Worm (Caenorhabditis elegans) whole organism, L4 larva: ENCODE results near the gene bgnt-1.1.

Source experiments
- F10B5.3 ChIP-seq: sonication (generic microtip); optimal IDR thresholded peaks from 2 replicates; lab custom pipeline; 2016; ENCODE audit warnings: mild to moderate bottlenecking, missing genetic modification characterization, missing compliant biosample characterization
- F26F4.8 ChIP-seq: fragments of 200-800 bp; sonication (Bioruptor generic); conservative IDR thresholded peaks from 2 replicates; pipeline ENCODE4 v1.3.6; 2022; ENCODE audit warnings: missing genetic modification characterization, missing compliant biosample characterization
- Y5F2A.4 ChIP-seq: fragments of 200-800 bp; sonication (Bioruptor generic); optimal IDR thresholded peaks from 2 replicates; lab custom pipeline; 2018; ENCODE audit warnings: mild to moderate bottlenecking, missing genetic modification characterization, missing compliant biosample characterization
- Y75B8A.6 ChIP-seq: fragments of 200-800 bp; sonication (Bioruptor generic); IDR thresholded peaks from 2 replicates; pipeline ENCODE4 v1.3.6; 2022; ENCODE audit warnings: missing genetic modification reagents, missing genetic modification characterization, missing compliant biosample characterization
- ZK337.2 ChIP-seq: fragments of 200-800 bp; sonication (Bioruptor generic); IDR thresholded peaks from 2 replicates; pipeline ENCODE4 v1.3.6; 2022; ENCODE audit warnings: missing genetic modification reagents, missing genetic modification characterization, missing compliant biosample characterization
- ZK546.5 ChIP-seq, 2 experiments: sonication (generic microtip); optimal IDR thresholded peaks; 2 replicates each; lab custom pipeline; 2017; ENCODE audit warnings: missing biosample characterization in 2 of 2, missing genetic modification characterization in 2 of 2
- aha-1 ChIP-seq: fragments of 150-350 bp; peaks from one replicate; lab custom pipeline; 2014; ENCODE audit warnings: missing biosample characterization, missing genetic modification characterization
- ceh-28 ChIP-seq: fragments of 150-350 bp; optimal IDR thresholded peaks from 2 replicates; lab custom pipeline; 2014; ENCODE audit warnings: missing biosample characterization, missing genetic modification reagents, missing genetic modification characterization
- ceh-62 ChIP-seq: sonication (generic microtip); optimal IDR thresholded peaks from 2 replicates; lab custom pipeline; 2017; ENCODE audit warnings: missing biosample characterization, missing genetic modification characterization
- ceh-82 ChIP-seq: sonication (generic microtip); optimal IDR thresholded peaks from 2 replicates; lab custom pipeline; 2017; ENCODE audit warnings: missing biosample characterization, missing genetic modification characterization
- cey-2 ChIP-seq: sonication (generic microtip); optimal IDR thresholded peaks from 3 replicates; lab custom pipeline; 2017; ENCODE audit warnings: missing genetic modification characterization, mild to moderate bottlenecking, missing compliant biosample characterization, antibody characterized with exemption, borderline replicate concordance; ENCODE audit not compliant: insufficient read depth
- daf-12 ChIP-seq: fragments of 150-350 bp; optimal IDR thresholded peaks from 2 replicates; lab custom pipeline; 2014; ENCODE audit warnings: missing biosample characterization, missing genetic modification reagents, missing genetic modification characterization
- daf-19 ChIP-seq: fragments of 200-800 bp; sonication (Bioruptor generic); conservative IDR thresholded peaks from 2 replicates; pipeline ENCODE4 v1.3.6; 2022; ENCODE audit warnings: missing genetic modification characterization, missing compliant biosample characterization
- daf-8 ChIP-seq: fragments of 200-800 bp; sonication (Bioruptor generic); IDR thresholded peaks from 2 replicates; pipeline ENCODE4 v1.3.6; 2022; ENCODE audit warnings: missing genetic modification characterization, missing compliant biosample characterization
- dmd-6 ChIP-seq: fragments of 200-800 bp; sonication (Bioruptor generic); IDR thresholded peaks from 2 replicates; pipeline ENCODE4 v1.3.6; 2022; ENCODE audit warnings: missing genetic modification reagents, missing genetic modification characterization, missing compliant biosample characterization
- dmd-9 ChIP-seq: fragments of 200-800 bp; sonication (Bioruptor generic); IDR thresholded peaks from 2 replicates; pipeline ENCODE4 v1.3.6; 2022; ENCODE audit warnings: missing genetic modification reagents, missing genetic modification characterization, missing compliant biosample characterization
- dpl-1 ChIP-seq: fragments of 150-350 bp; optimal IDR thresholded peaks from 2 replicates; lab custom pipeline; 2014; ENCODE audit warnings: missing biosample characterization, missing genetic modification reagents, missing genetic modification characterization
- duxl-1 ChIP-seq: sonication (generic microtip); optimal IDR thresholded peaks from 2 replicates; lab custom pipeline; 2016; ENCODE audit warnings: mild to moderate bottlenecking, missing genetic modification characterization, moderate library complexity, missing compliant biosample characterization; ENCODE audit not compliant: poor library complexity
- egl-43 ChIP-seq: fragments of 200-800 bp; sonication (Bioruptor generic); IDR thresholded peaks from 2 replicates; pipeline ENCODE4 v1.3.6; 2022; ENCODE audit warnings: missing genetic modification reagents, missing genetic modification characterization, missing compliant biosample characterization
- fkh-10 ChIP-seq: fragments of 150-350 bp; optimal IDR thresholded peaks from 2 replicates; lab custom pipeline; 2014; ENCODE audit warnings: missing biosample characterization, missing genetic modification reagents, missing genetic modification characterization
- fos-1 ChIP-seq: fragments of 150-350 bp; optimal IDR thresholded peaks from 2 replicates; lab custom pipeline; 2014; ENCODE audit warnings: missing biosample characterization, missing genetic modification characterization
- hlh-11 ChIP-seq: fragments of 200-800 bp; sonication (Bioruptor generic); optimal IDR thresholded peaks from 2 replicates; lab custom pipeline; 2018; ENCODE audit warnings: mild to moderate bottlenecking, missing genetic modification characterization, missing compliant biosample characterization
- hlh-30 ChIP-seq: sonication (generic microtip); optimal IDR thresholded peaks from 2 replicates; lab custom pipeline; 2017; ENCODE audit warnings: antibody characterized with exemption, mild to moderate bottlenecking, missing genetic modification characterization, missing compliant biosample characterization; ENCODE audit not compliant: insufficient read depth
- hmg-1.1 ChIP-seq: fragments of 200-800 bp; sonication (Bioruptor generic); IDR thresholded peaks from 2 replicates; pipeline ENCODE4 v1.3.6; 2022; ENCODE audit warnings: missing genetic modification reagents, missing genetic modification characterization, missing compliant biosample characterization
- lin-1 ChIP-seq: fragments of 200-800 bp; sonication (Bioruptor generic); IDR thresholded peaks from 2 replicates; pipeline ENCODE4 v1.3.6; 2022; ENCODE audit warnings: missing genetic modification reagents, missing genetic modification characterization, missing compliant biosample characterization
- lin-15B ChIP-seq: fragments of 150-350 bp; sonication (generic microtip); optimal IDR thresholded peaks from 3 replicates; lab custom pipeline; 2014; ENCODE audit warnings: missing biosample characterization, missing genetic modification characterization
- lir-3 ChIP-seq: sonication (generic microtip); optimal IDR thresholded peaks from 2 replicates; lab custom pipeline; 2016; ENCODE audit warnings: mild to moderate bottlenecking, missing genetic modification characterization, missing compliant biosample characterization
- lsy-2 ChIP-seq, 2 experiments: fragments of 150-350 bp in 1 of 2; sonication (generic microtip) in 1 of 2; optimal IDR thresholded peaks; 2 replicates each; lab custom pipeline; 2014 to 2017; ENCODE audit warnings: missing biosample characterization in 2 of 2, missing genetic modification characterization in 2 of 2
- madf-5 ChIP-seq, 2 experiments: fragments of 200-800 bp; sonication (Bioruptor generic); IDR thresholded peaks; 2 replicates each; pipeline ENCODE4 v1.3.6; 2022; ENCODE audit warnings: missing compliant biosample characterization in 2 of 2, missing genetic modification characterization in 2 of 2
- madf-9 ChIP-seq: fragments of 200-800 bp; sonication (Bioruptor generic); conservative IDR thresholded peaks from 2 replicates; pipeline ENCODE4 v1.3.6; 2022; ENCODE audit warnings: missing genetic modification reagents, missing genetic modification characterization, missing compliant biosample characterization
- mdl-1 ChIP-seq, 2 experiments: fragments of 150-350 bp in 1 of 2; sonication (generic microtip) in 1 of 2; optimal IDR thresholded peaks; 2 replicates each; lab custom pipeline; 2014 to 2017; ENCODE audit warnings: missing biosample characterization in 2 of 2, missing genetic modification characterization in 2 of 2
- mdt-29 ChIP-seq: fragments of 200-800 bp; sonication (Bioruptor generic); IDR thresholded peaks from 2 replicates; pipeline ENCODE4 v1.3.6; 2022; ENCODE audit warnings: missing genetic modification reagents, missing genetic modification characterization, missing compliant biosample characterization
- mes-2 ChIP-seq: sonication (generic microtip); optimal IDR thresholded peaks from 2 replicates; lab custom pipeline; 2016; ENCODE audit warnings: missing genotype, mild to moderate bottlenecking, missing genetic modification characterization, missing compliant biosample characterization; ENCODE audit not compliant: poor library complexity, severe bottlenecking
- nhr-10 ChIP-seq: fragments of 150-350 bp; optimal IDR thresholded peaks from 2 replicates; lab custom pipeline; 2014; ENCODE audit warnings: missing biosample characterization, missing genetic modification characterization
- nhr-25 ChIP-seq: sonication (generic microtip); optimal IDR thresholded peaks from 2 replicates; lab custom pipeline; 2017; ENCODE audit warnings: missing genetic modification characterization, mild to moderate bottlenecking, missing compliant biosample characterization, antibody characterized with exemption, moderate library complexity, borderline replicate concordance; ENCODE audit not compliant: insufficient read depth
- nhr-28 ChIP-seq: fragments of 150-350 bp; optimal IDR thresholded peaks from 2 replicates; lab custom pipeline; 2014; ENCODE audit warnings: missing biosample characterization, missing genetic modification characterization
- nhr-41 ChIP-seq: fragments of 200-800 bp; sonication (Bioruptor generic); IDR thresholded peaks from 2 replicates; pipeline ENCODE4 v1.3.6; 2022; ENCODE audit warnings: missing genetic modification reagents, missing genetic modification characterization, missing compliant biosample characterization
- nhr-48 ChIP-seq: sonication (generic microtip); optimal IDR thresholded peaks from 2 replicates; lab custom pipeline; 2016; ENCODE audit warnings: mild to moderate bottlenecking, missing genetic modification characterization, missing compliant biosample characterization
- nhr-77 ChIP-seq: fragments of 150-350 bp; optimal IDR thresholded peaks from 2 replicates; lab custom pipeline; 2014; ENCODE audit warnings: missing biosample characterization, missing genetic modification characterization
- php-3 ChIP-seq: fragments of 200-800 bp; sonication (Bioruptor generic); IDR thresholded peaks from 2 replicates; pipeline ENCODE4 v1.3.6; 2022; ENCODE audit warnings: missing genetic modification reagents, missing genetic modification characterization, missing compliant biosample characterization
- pqm-1 ChIP-seq: sonication (generic microtip); optimal IDR thresholded peaks from 2 replicates; lab custom pipeline; 2017; ENCODE audit warnings: missing biosample characterization, missing genetic modification characterization
- sdz-12 ChIP-seq: fragments of 200-800 bp; sonication (Bioruptor generic); optimal IDR thresholded peaks from 2 replicates; lab custom pipeline; 2018; ENCODE audit warnings: mild to moderate bottlenecking, missing genetic modification characterization, missing compliant biosample characterization
- skn-1 ChIP-seq: fragments of 150-350 bp; optimal IDR thresholded peaks from 2 replicates; lab custom pipeline; 2014; ENCODE audit warnings: missing biosample characterization, missing genetic modification characterization
- snpc-1.2 ChIP-seq: fragments of 200-800 bp; sonication (Bioruptor generic); IDR thresholded peaks from 2 replicates; pipeline ENCODE4 v1.3.6; 2022; ENCODE audit warnings: missing genetic modification reagents, missing genetic modification characterization, missing compliant biosample characterization
- unc-39 ChIP-seq: sonication (generic microtip); optimal IDR thresholded peaks from 2 replicates; lab custom pipeline; 2017; ENCODE audit warnings: missing biosample characterization, missing genetic modification characterization
- vab-7 ChIP-seq: fragments of 200-800 bp; sonication (Bioruptor generic); IDR thresholded peaks from 2 replicates; pipeline ENCODE4 v1.3.6; 2022; ENCODE audit warnings: missing genetic modification reagents, missing genetic modification characterization, missing compliant biosample characterization
- zfp-3 ChIP-seq: fragments of 200-800 bp; sonication (Bioruptor generic); conservative IDR thresholded peaks from 2 replicates; pipeline ENCODE4 v1.3.6; 2022; ENCODE audit warnings: missing genetic modification reagents, missing genetic modification characterization, missing compliant biosample characterization

bgnt-1.1 gene

ce11 chrIV:10467347-10467746 lies 5.2 kb upstream of the bgnt-1.1 start (continued):
- TF ChIP-seq mes-2 (tag; lab: Kevin White, UChicago): no peak
- no peak for TF ChIP-seq madf-5 (GFP tag; IDR thresholded peaks at IDR 0.05; lab: Robert Waterston, UW)
- TF ChIP-seq unc-39: no peak
- no peak for TF ChIP-seq aha-1
- TF ChIP-seq nhr-48 (tag; lab: Kevin White, UChicago): no peak
- no peak for TF ChIP-seq cey-2
- TF ChIP-seq hlh-30 (tag; lab: Kevin White, UChicago): no peak
- TF ChIP-seq snpc-1.2 (GFP tag; lab: Robert Waterston, UW): no peak
- TF ChIP-seq dmd-9 (GFP tag; lab: Robert Waterston, UW): no peak
- TF ChIP-seq dmd-6 (GFP tag; lab: Robert Waterston, UW): peak; percentile 91
- no peak for TF ChIP-seq lsy-2 (tag; optimal IDR thresholded peaks at IDR 0.05; lab: Kevin White, UChicago)
- no peak for TF ChIP-seq php-3 (GFP tag; lab: Robert Waterston, UW)
- peak; percentile 45 for TF ChIP-seq nhr-28
- no peak for TF ChIP-seq hmg-1.1 (GFP tag; lab: Robert Waterston, UW)
- no peak for TF ChIP-seq ceh-62 (tag; lab: Kevin White, UChicago)
- no peak for TF ChIP-seq lin-15B
- TF ChIP-seq daf-8: no peak
- no peak for TF ChIP-seq nhr-41 (GFP tag; lab: Robert Waterston, UW)
- TF ChIP-seq ZK337.2: no peak
- TF ChIP-seq daf-19 (GFP tag; lab: Robert Waterston, UW): no peak
- TF ChIP-seq daf-12: no peak
- TF ChIP-seq dpl-1 (GFP tag; lab: Kevin White, UChicago): no peak
- TF ChIP-seq duxl-1: no peak
- no peak for TF ChIP-seq fos-1 (tag; lab: Kevin White, UChicago)
- TF ChIP-seq vab-7 (GFP tag; lab: Robert Waterston, UW): no peak
- TF ChIP-seq Y75B8A.6 (GFP tag; lab: Robert Waterston, UW): no peak
- no peak for TF ChIP-seq mdl-1 (tag; optimal IDR thresholded peaks at IDR 0.05; lab: Kevin White, UChicago)
- no peak for TF ChIP-seq Y5F2A.4 (GFP tag; lab: Kevin White, UChicago)

- peak; percentile 38 for TF ChIP-seq hlh-11 (tag; lab: Kevin White, UChicago)
- peak; percentile 64; the same call in 1 of the 2 replicates for TF ChIP-seq dmd-6 (GFP tag; lab: Robert Waterston, UW)
- peak; percentile 22 for TF ChIP-seq pqm-1 (tag; lab: Kevin White, UChicago)
- no peak for TF ChIP-seq nhr-10 (tag; lab: Kevin White, UChicago)
- TF ChIP-seq fos-1 (tag; lab: Kevin White, UChicago): no peak
- no peak for TF ChIP-seq dpl-1 (GFP tag; lab: Kevin White, UChicago)
- no peak for TF ChIP-seq mdt-29 (GFP tag; lab: Robert Waterston, UW)
- no peak for TF ChIP-seq F26F4.8 (GFP tag; lab: Robert Waterston, UW)
- TF ChIP-seq nhr-28: peak; percentile 47
- TF ChIP-seq lsy-2 (tag; optimal IDR thresholded peaks at IDR 0.05; lab: Kevin White, UChicago): no peak
- no peak for TF ChIP-seq daf-12
- TF ChIP-seq, all 104 proteins: peak for 4
These were observed 3.9 kb upstream of the bgnt-1.1 start for ce11 chrIV:10468662-10469061.

DNA sequence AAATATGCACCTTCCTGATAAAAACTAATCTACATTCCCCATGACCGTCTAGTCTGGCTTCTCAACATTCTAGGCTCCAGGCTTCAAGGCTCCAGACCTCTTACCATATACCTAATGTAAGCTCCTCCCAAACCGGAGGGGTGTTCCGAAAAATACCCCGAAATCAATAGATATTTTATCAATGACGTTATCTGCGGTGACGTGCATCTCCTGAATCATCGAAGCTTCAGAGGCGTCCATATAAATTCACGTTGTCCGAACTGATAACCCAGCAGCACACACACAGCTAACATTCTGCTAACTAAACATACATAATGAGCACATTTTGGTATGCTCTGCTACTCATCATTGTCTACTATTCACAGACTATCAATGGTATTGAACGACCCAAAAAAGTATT lies 3.1 kb upstream of the bgnt-1.1 start, which contains the start of gene ugt-44:
Gene ugt-44 (plus strand): TSS at position 248 of the 400 bp plus-strand sequence.
- TF ChIP-seq dmd-9 (GFP tag; lab: Robert Waterston, UW): no peak
- no peak for TF ChIP-seq F10B5.3
- TF ChIP-seq lin-1: 0 out of 2 replicates have a peak, but pooled peaks have one; percentile 26
- peak; percentile 13 for TF ChIP-seq nhr-10 (tag; lab: Kevin White, UChicago)
- no peak for TF ChIP-seq vab-7 (GFP tag; lab: Robert Waterston, UW)
- TF ChIP-seq egl-43 (GFP tag; lab: Robert Waterston, UW): no peak
- TF ChIP-seq fkh-10 (GFP tag; lab: Kevin White, UChicago): no peak
- no peak for TF ChIP-seq skn-1 (tag; lab: Kevin White, UChicago)
- TF ChIP-seq mdl-1 (tag; optimal IDR thresholded peaks at IDR 0.05; lab: Kevin White, UChicago): no peak
- TF ChIP-seq hlh-11 (tag; lab: Kevin White, UChicago): peak; percentile 77
- TF ChIP-seq hmg-1.1 (GFP tag; lab: Robert Waterston, UW): no peak
- no peak for TF ChIP-seq ZK546.5 (tag; optimal IDR thresholded peaks at IDR 0.05; lab: Kevin White, UChicago)
- no peak for TF ChIP-seq sdz-12 (GFP tag; lab: Kevin White, UChicago)
- TF ChIP-seq lir-3 (tag; lab: Kevin White, UChicago): no peak
- no peak for TF ChIP-seq madf-9 (GFP tag; lab: Robert Waterston, UW)
- TF ChIP-seq nhr-77 (tag; lab: Kevin White, UChicago): no peak
- TF ChIP-seq ceh-28 (tag; lab: Kevin White, UChicago): no peak
- no peak for TF ChIP-seq nhr-41 (GFP tag; lab: Robert Waterston, UW)
- TF ChIP-seq zfp-3 (GFP tag; lab: Robert Waterston, UW): no peak
- TF ChIP-seq nhr-25 (tag; lab: Kevin White, UChicago): no peak
- no peak for TF ChIP-seq ZK337.2
- TF ChIP-seq cey-2: no peak
- TF ChIP-seq ceh-82 (tag; lab: Kevin White, UChicago): no peak
- no peak for TF ChIP-seq unc-39
